Worm (Caenorhabditis elegans) whole organism, late embryonic: ENCODE results near the gene ztf-28.
A peak's percentile ranks its signal among the peaks of the same experiment; 100 is the strongest.

Experiments used
- C08G9.2 ChIP-seq: sonication (generic microtip); optimal IDR thresholded peaks from 2 replicates; lab custom pipeline; 2016; ENCODE audit warnings: mild to moderate bottlenecking, missing genetic modification characterization, moderate library complexity, missing compliant biosample characterization
- C38D4.7 ChIP-seq: fragments of 200-800 bp; sonication (Bioruptor generic); optimal IDR thresholded peaks from 2 replicates; lab custom pipeline; 2018; ENCODE audit warnings: mild to moderate bottlenecking, missing genetic modification characterization, moderate library complexity, missing compliant biosample characterization
- F13H6.1 ChIP-seq: sonication (generic microtip); optimal IDR thresholded peaks from 2 replicates; lab custom pipeline; 2016; ENCODE audit warnings: missing genetic modification characterization, missing compliant biosample characterization
- K02D7.2 ChIP-seq: sonication (generic microtip); optimal IDR thresholded peaks from 2 replicates; lab custom pipeline; 2017; ENCODE audit warnings: mild to moderate bottlenecking, missing genetic modification characterization, missing compliant biosample characterization
- T23F11.4 ChIP-seq: fragments of 200-800 bp; sonication (Bioruptor generic); optimal IDR thresholded peaks from 2 replicates; lab custom pipeline; 2018; ENCODE audit warnings: mild to moderate bottlenecking, missing genetic modification characterization, missing compliant biosample characterization
- Y22D7AL.16 ChIP-seq: sonication (generic microtip); optimal IDR thresholded peaks from 2 replicates; lab custom pipeline; 2016; ENCODE audit warnings: missing genetic modification characterization, missing compliant biosample characterization
- ahr-1 ChIP-seq: sonication (generic microtip); optimal IDR thresholded peaks from 2 replicates; lab custom pipeline; 2016; ENCODE audit warnings: missing genetic modification characterization, missing compliant biosample characterization
- ama-1 ChIP-seq: fragments of 150-350 bp; optimal IDR thresholded peaks from 2 replicates; lab custom pipeline; 2014
- ceh-14 ChIP-seq: sonication (generic microtip); optimal IDR thresholded peaks from 2 replicates; lab custom pipeline; 2016; ENCODE audit warnings: missing genotype, missing genetic modification characterization, missing compliant biosample characterization
- ceh-2 ChIP-seq: sonication (generic microtip); optimal IDR thresholded peaks from 2 replicates; lab custom pipeline; 2016; ENCODE audit warnings: missing genotype, missing genetic modification characterization, missing compliant biosample characterization
- ceh-22 ChIP-seq: sonication (generic microtip); optimal IDR thresholded peaks from 2 replicates; lab custom pipeline; 2017; ENCODE audit warnings: missing biosample characterization, missing genetic modification characterization
- ceh-24 ChIP-seq: sonication (generic microtip); optimal IDR thresholded peaks from 2 replicates; lab custom pipeline; 2016; ENCODE audit warnings: mild to moderate bottlenecking, missing genetic modification characterization, missing compliant biosample characterization
- ceh-30 ChIP-seq: fragments of 150-350 bp; optimal IDR thresholded peaks from 2 replicates; lab custom pipeline; 2014; ENCODE audit warnings: missing biosample characterization, missing genetic modification characterization
- ceh-31 ChIP-seq: sonication (generic microtip); optimal IDR thresholded peaks from 2 replicates; lab custom pipeline; 2016; ENCODE audit warnings: missing genetic modification characterization, missing compliant biosample characterization
- ceh-34 ChIP-seq: sonication (generic microtip); optimal IDR thresholded peaks from 2 replicates; lab custom pipeline; 2016; ENCODE audit warnings: mild to moderate bottlenecking, missing genetic modification characterization, missing compliant biosample characterization
- ceh-9 ChIP-seq: sonication (generic microtip); optimal IDR thresholded peaks from 2 replicates; lab custom pipeline; 2016; ENCODE audit warnings: mild to moderate bottlenecking, missing genetic modification characterization, inconsistent platforms, missing compliant biosample characterization
- che-1 ChIP-seq: sonication (generic microtip); optimal IDR thresholded peaks from 2 replicates; lab custom pipeline; 2016; ENCODE audit warnings: mild to moderate bottlenecking, missing genetic modification characterization, missing compliant biosample characterization
- elt-4 ChIP-seq: sonication (generic microtip); optimal IDR thresholded peaks from 2 replicates; lab custom pipeline; 2016; ENCODE audit warnings: missing genetic modification characterization, missing compliant biosample characterization
- ets-4 ChIP-seq: sonication (generic microtip); optimal IDR thresholded peaks from 2 replicates; lab custom pipeline; 2016; ENCODE audit warnings: missing genetic modification characterization, missing compliant biosample characterization
- eyg-1 ChIP-seq: sonication (generic microtip); optimal IDR thresholded peaks from 2 replicates; lab custom pipeline; 2016; ENCODE audit warnings: missing genotype, missing genetic modification characterization, missing compliant biosample characterization
- fax-1 ChIP-seq: sonication (generic microtip); optimal IDR thresholded peaks from 2 replicates; lab custom pipeline; 2016; ENCODE audit warnings: missing genotype, missing genetic modification characterization, missing compliant biosample characterization
- fkh-10 ChIP-seq: fragments of 150-350 bp; optimal IDR thresholded peaks from 2 replicates; lab custom pipeline; 2014; ENCODE audit warnings: missing biosample characterization, missing genetic modification reagents, missing genetic modification characterization
- gmeb-2 ChIP-seq: sonication (generic microtip); optimal IDR thresholded peaks from 2 replicates; lab custom pipeline; 2016; ENCODE audit warnings: missing genetic modification characterization, inconsistent platforms, missing compliant biosample characterization
- hlh-8 ChIP-seq: sonication (generic microtip); optimal IDR thresholded peaks from 2 replicates; lab custom pipeline; 2016; ENCODE audit warnings: missing genotype, missing genetic modification characterization, missing compliant biosample characterization
- lim-6 ChIP-seq: sonication (generic microtip); optimal IDR thresholded peaks from 2 replicates; lab custom pipeline; 2016; ENCODE audit warnings: missing genetic modification characterization, missing compliant biosample characterization
- lin-11 ChIP-seq: fragments of 200-800 bp; sonication (Bioruptor generic); optimal IDR thresholded peaks from 2 replicates; lab custom pipeline; 2018; ENCODE audit warnings: mild to moderate bottlenecking, missing genetic modification characterization, missing compliant biosample characterization
- mec-3 ChIP-seq: sonication (generic microtip); optimal IDR thresholded peaks from 2 replicates; lab custom pipeline; 2016; ENCODE audit warnings: borderline replicate concordance, missing genetic modification characterization, missing compliant biosample characterization
- nfya-1 ChIP-seq: sonication (generic microtip); optimal IDR thresholded peaks from 2 replicates; lab custom pipeline; 2017; ENCODE audit warnings: missing genetic modification characterization, mild to moderate bottlenecking, missing compliant biosample characterization, antibody characterized with exemption, moderate library complexity
- nhr-11 ChIP-seq: fragments of 150-350 bp; optimal IDR thresholded peaks from 2 replicates; lab custom pipeline; 2014; ENCODE audit warnings: missing biosample characterization, missing genetic modification characterization
- nhr-232 ChIP-seq: sonication (generic microtip); optimal IDR thresholded peaks from 2 replicates; lab custom pipeline; 2016; ENCODE audit warnings: missing genetic modification characterization, missing compliant biosample characterization
- npax-4 ChIP-seq: sonication (generic microtip); optimal IDR thresholded peaks from 2 replicates; lab custom pipeline; 2016; ENCODE audit warnings: missing genetic modification characterization, missing compliant biosample characterization
- odd-2 ChIP-seq: sonication (generic microtip); optimal IDR thresholded peaks from 2 replicates; lab custom pipeline; 2017; ENCODE audit warnings: antibody characterized with exemption, mild to moderate bottlenecking, missing genetic modification characterization, missing compliant biosample characterization
- pag-3 ChIP-seq: sonication (generic microtip); optimal IDR thresholded peaks from 2 replicates; lab custom pipeline; 2016; ENCODE audit warnings: missing compliant biosample characterization, missing genetic modification characterization, borderline replicate concordance
- pha-2 ChIP-seq: sonication (generic microtip); optimal IDR thresholded peaks from 2 replicates; lab custom pipeline; 2017; ENCODE audit warnings: mild to moderate bottlenecking, missing genetic modification characterization, missing compliant biosample characterization
- pha-4 ChIP-seq: fragments of 150-350 bp; optimal IDR thresholded peaks from 2 replicates; lab custom pipeline; 2018; ENCODE audit warnings: missing biosample characterization, missing genetic modification reagents, missing genetic modification characterization
- pqm-1 ChIP-seq: sonication (generic microtip); optimal IDR thresholded peaks from 2 replicates; lab custom pipeline; 2016; ENCODE audit warnings: missing genetic modification characterization, missing compliant biosample characterization
- pros-1 ChIP-seq: fragments of 150-350 bp; optimal IDR thresholded peaks from 2 replicates; lab custom pipeline; 2014; ENCODE audit warnings: missing biosample characterization, missing genetic modification reagents, missing genetic modification characterization
- ref-2 ChIP-seq: sonication (generic microtip); optimal IDR thresholded peaks from 2 replicates; lab custom pipeline; 2016; ENCODE audit warnings: missing genetic modification characterization, missing compliant biosample characterization
- rnt-1 ChIP-seq: sonication (generic microtip); optimal IDR thresholded peaks from 2 replicates; lab custom pipeline; 2016; ENCODE audit warnings: missing genetic modification characterization, missing compliant biosample characterization
- sdc-2 ChIP-seq: sonication (generic microtip); optimal IDR thresholded peaks from 2 replicates; lab custom pipeline; 2016; ENCODE audit warnings: missing genotype, missing genetic modification characterization, missing compliant biosample characterization
- sox-2 ChIP-seq: fragments of 200-800 bp; sonication (Bioruptor generic); IDR thresholded peaks from 2 replicates; pipeline ENCODE4 v1.3.6; 2022; ENCODE audit warnings: missing genetic modification reagents, missing genetic modification characterization, missing compliant biosample characterization
- sox-4 ChIP-seq: sonication (generic microtip); optimal IDR thresholded peaks from 2 replicates; lab custom pipeline; 2017; ENCODE audit warnings: mild to moderate bottlenecking, missing genetic modification characterization, inconsistent platforms, missing compliant biosample characterization
- syd-9 ChIP-seq: sonication (generic microtip); optimal IDR thresholded peaks from 2 replicates; lab custom pipeline; 2016; ENCODE audit warnings: mild to moderate bottlenecking, missing genetic modification characterization, moderate library complexity, missing compliant biosample characterization
- tbx-2 ChIP-seq: sonication (generic microtip); optimal IDR thresholded peaks from 2 replicates; lab custom pipeline; 2016; ENCODE audit warnings: missing genetic modification characterization, missing compliant biosample characterization
- tbx-7 ChIP-seq: sonication (generic microtip); optimal IDR thresholded peaks from 2 replicates; lab custom pipeline; 2016; ENCODE audit warnings: missing genotype, missing genetic modification characterization, missing compliant biosample characterization
- ttx-3 ChIP-seq: sonication (generic microtip); optimal IDR thresholded peaks from 2 replicates; lab custom pipeline; 2016; ENCODE audit warnings: missing genetic modification reagents, missing genetic modification characterization, missing compliant biosample characterization
- unc-3 ChIP-seq, 2 experiments: fragments of 200-800 bp in 1 of 2; sonication (Bioruptor generic) in 1 of 2; sonication (generic microtip) in 1 of 2; conservative IDR thresholded peaks in 1 of 2; optimal IDR thresholded peaks in 1 of 2; 2 replicates each; pipeline versions ENCODE4 v1.3.6 to Lab custom; 2016 to 2022; ENCODE audit warnings: missing compliant biosample characterization in 2 of 2, missing genetic modification characterization in 2 of 2, missing genetic modification reagents in 1 of 2
- unc-42 ChIP-seq: sonication (generic microtip); optimal IDR thresholded peaks from 2 replicates; lab custom pipeline; 2016; ENCODE audit warnings: missing genotype, missing genetic modification characterization, missing compliant biosample characterization
- unc-55 ChIP-seq: sonication (generic microtip); optimal IDR thresholded peaks from 2 replicates; lab custom pipeline; 2017; ENCODE audit warnings: missing biosample characterization, missing genetic modification reagents, missing genetic modification characterization
- zip-5 ChIP-seq: sonication (generic microtip); optimal IDR thresholded peaks from 2 replicates; lab custom pipeline; 2016; ENCODE audit warnings: missing genetic modification characterization, missing compliant biosample characterization
- ztf-16 ChIP-seq: sonication (generic microtip); optimal IDR thresholded peaks from 2 replicates; lab custom pipeline; 2017; ENCODE audit warnings: missing genetic modification characterization, missing compliant biosample characterization

Gene ztf-28

ce11 chrV:2126996-2127585 lies 36.6 kb downstream of the ztf-28 start, which contains the start of gene ldp-1:
ldp-1 (plus strand) TSS chrV:2127535.
- TF ChIP-seq ama-1 (lab: Kevin White, UChicago) (no peak), ceh-22 (tag; lab: Kevin White, UChicago) (no peak), nfya-1 (tag; lab: Kevin White, UChicago) (no peak), pha-2 (tag; lab: Kevin White, UChicago) (no peak), C38D4.7 (GFP tag; lab: Kevin White, UChicago) (no peak), unc-42 (tag; lab: Kevin White, UChicago) (peak; percentile 25), che-1 (tag; lab: Kevin White, UChicago) (no peak), sdc-2 (tag; lab: Kevin White, UChicago) (no peak), pqm-1 (tag; lab: Kevin White, UChicago) (no peak), pros-1 (tag; lab: Kevin White, UChicago) (no peak), hlh-8 (tag; lab: Kevin White, UChicago) (peak; percentile 3), lim-6 (no peak), unc-3 (GFP tag; conservative IDR thresholded peaks at IDR 0.05; lab: Robert Waterston, UW) (no peak), unc-3 (tag; optimal IDR thresholded peaks at IDR 0.05; lab: Kevin White, UChicago) (peak; percentile 19), tbx-7 (tag; lab: Kevin White, UChicago) (peak; percentile 76), ceh-14 (tag; lab: Kevin White, UChicago) (peak; percentile 7), zip-5 (tag; lab: Kevin White, UChicago) (peak; percentile 48), ceh-34 (tag; lab: Kevin White, UChicago) (peak; percentile 8), unc-55 (GFP tag; lab: Kevin White, UChicago) (no peak), mec-3 (tag; lab: Kevin White, UChicago) (peak; percentile 69), ref-2 (tag; lab: Kevin White, UChicago) (peak; percentile 63), ttx-3 (no peak), tbx-2 (tag; lab: Kevin White, UChicago) (peak; percentile 70), K02D7.2 (tag; lab: Kevin White, UChicago) (no peak), ceh-2 (tag; lab: Kevin White, UChicago) (peak; percentile 76), lin-11 (no peak), npax-4 (tag; lab: Kevin White, UChicago) (no peak), fkh-10 (no peak), ztf-16 (tag; lab: Kevin White, UChicago) (no peak), gmeb-2 (tag; lab: Kevin White, UChicago) (no peak), ceh-31 (tag; lab: Kevin White, UChicago) (peak; percentile 89), pha-4 (tag; lab: Kevin White, UChicago) (no peak), F13H6.1 (tag; lab: Kevin White, UChicago) (no peak), sox-2 (GFP tag; lab: Robert Waterston, UW) (no peak), odd-2 (no peak), syd-9 (tag; lab: Kevin White, UChicago) (no peak), ceh-30 (no peak), fax-1 (tag; lab: Kevin White, UChicago) (peak; percentile 55), rnt-1 (tag; lab: Kevin White, UChicago) (peak; percentile 39), pag-3 (tag; lab: Kevin White, UChicago) (no peak), elt-4 (tag; lab: Kevin White, UChicago) (no peak), nhr-11 (tag; lab: Kevin White, UChicago) (no peak), T23F11.4 (no peak), ahr-1 (tag; lab: Kevin White, UChicago) (no peak), ets-4 (peak; percentile 71), nhr-232 (no peak), ceh-24 (no peak), ceh-9 (no peak), eyg-1 (no peak), Y22D7AL.16 (tag; lab: Kevin White, UChicago) (no peak), sox-4 (tag; lab: Kevin White, UChicago) (no peak), C08G9.2 (tag; lab: Kevin White, UChicago) (peak; percentile 92)
